Worm (Caenorhabditis elegans) whole organism, midembryonic: ENCODE measurements around the gene R102.8.
"Not testable (repeated sequence)": the region's sequence is repeated elsewhere in the genome, so short reads cannot be mapped to it uniquely, and the experiment has no call there.

ENCODE experiments used
- T22C8.4 ChIP-seq: fragments of 200-800 bp; sonication (Bioruptor generic); IDR thresholded peaks from 2 replicates; pipeline ENCODE4 v1.3.6; 2022; ENCODE audit warnings: missing genetic modification characterization, missing compliant biosample characterization
- cog-1 ChIP-seq: sonication (generic microtip); optimal IDR thresholded peaks from 2 replicates; lab custom pipeline; 2016; ENCODE audit warnings: missing genetic modification characterization, missing compliant biosample characterization
- flt-1 ChIP-seq: fragments of 200-800 bp; sonication (Bioruptor generic); IDR thresholded peaks from 2 replicates; pipeline ENCODE4 v1.3.6; 2022; ENCODE audit warnings: missing genetic modification characterization, missing compliant biosample characterization
- med-1 ChIP-seq: sonication (generic microtip); optimal IDR thresholded peaks from 2 replicates; lab custom pipeline; 2017; ENCODE audit warnings: missing genetic modification characterization, mild to moderate bottlenecking, missing compliant biosample characterization, antibody characterized with exemption, missing genetic modification reagents; ENCODE audit not compliant: insufficient read depth
- ref-1 ChIP-seq: fragments of 200-800 bp; sonication (Bioruptor generic); conservative IDR thresholded peaks from 2 replicates; pipeline ENCODE4 v1.3.6; 2022; ENCODE audit warnings: missing genetic modification reagents, missing genetic modification characterization, missing compliant biosample characterization
- tab-1 ChIP-seq: fragments of 200-800 bp; sonication (Bioruptor generic); IDR thresholded peaks from 2 replicates; pipeline ENCODE4 v1.3.6; 2022; ENCODE audit warnings: missing genetic modification characterization, missing compliant biosample characterization
- ztf-23 ChIP-seq: fragments of 200-800 bp; sonication (Bioruptor generic); IDR thresholded peaks from 2 replicates; pipeline ENCODE4 v1.3.6; 2022; ENCODE audit warnings: missing genetic modification reagents, missing genetic modification characterization, missing compliant biosample characterization
- ztf-29 ChIP-seq: fragments of 200-800 bp; sonication (Bioruptor generic); IDR thresholded peaks from 2 replicates; pipeline ENCODE4 v1.3.6; 2022; ENCODE audit warnings: missing genetic modification reagents, missing genetic modification characterization, missing compliant biosample characterization

ce11 chrIV:10687307-10687706, 2.7 kb downstream of the R102.8 start, which contains the start of gene R102.2:
- not testable (repeated sequence) for TF ChIP-seq tab-1; med-1 (GFP tag; lab: Kevin White, UChicago); T22C8.4 (GFP tag; lab: Robert Waterston, UW); flt-1 (GFP tag; lab: Robert Waterston, UW); ref-1; ztf-29 (GFP tag; lab: Robert Waterston, UW); ztf-23 (GFP tag; lab: Robert Waterston, UW); cog-1 (tag; lab: Kevin White, UChicago)
